Worm (Caenorhabditis elegans) whole organism, L1 larva: ENCODE measurements around the gene T24C2.5.

Experiments used
- F16B12.6 ChIP-seq: fragments of 150-350 bp; optimal IDR thresholded peaks from 2 replicates; lab custom pipeline; 2014; ENCODE audit warnings: missing biosample characterization, missing genetic modification characterization
- ceh-90 ChIP-seq: sonication (generic microtip); optimal IDR thresholded peaks from 2 replicates; lab custom pipeline; 2016; ENCODE audit warnings: missing genetic modification characterization, missing compliant biosample characterization
- efl-1 ChIP-seq, 4 experiments: fragments of 150-350 bp; optimal IDR thresholded peaks in 3 of 4; peaks in 1 of 4; 1 replicate in 1 of 4; 2 replicates in 3 of 4; lab custom pipeline; 2014; ENCODE audit warnings: missing biosample characterization in 2 of 4, missing genetic modification characterization in 2 of 4, missing genetic modification reagents in 2 of 4
- egl-27 ChIP-seq, 2 experiments: fragments of 150-350 bp in 1 of 2; sonication (generic microtip); optimal IDR thresholded peaks; 3 replicates each; lab custom pipeline; 2017 to 2018; ENCODE audit warnings: missing biosample characterization in 2 of 2, missing genetic modification characterization in 2 of 2, missing genetic modification reagents in 2 of 2
- mab-9 ChIP-seq: fragments of 200-800 bp; sonication (Bioruptor generic); IDR thresholded peaks from 2 replicates; pipeline ENCODE4 v1.3.6; 2022; ENCODE audit warnings: missing genetic modification reagents, missing genetic modification characterization, missing compliant biosample characterization
- nhr-90 ChIP-seq: sonication (generic microtip); optimal IDR thresholded peaks from 2 replicates; lab custom pipeline; 2016; ENCODE audit warnings: mild to moderate bottlenecking, missing genetic modification characterization, missing compliant biosample characterization; ENCODE audit not compliant: poor library complexity
- snpc-4 ChIP-seq: fragments of 150-350 bp; optimal IDR thresholded peaks from 2 replicates; lab custom pipeline; 2014; ENCODE audit warnings: missing biosample characterization, missing genetic modification characterization
- unc-130 ChIP-seq: fragments of 150-350 bp; optimal IDR thresholded peaks from 2 replicates; lab custom pipeline; 2017; ENCODE audit warnings: missing biosample characterization, missing genetic modification characterization, inconsistent platforms

ce11 chrX:14566047-14566446, 31.8 kb downstream of the T24C2.5 start:
- TF ChIP-seq ceh-90 (tag; lab: Kevin White, UChicago) (no peak), F16B12.6 (tag; lab: Kevin White, UChicago) (no peak), egl-27 (tag; optimal IDR thresholded peaks at IDR 0.05; lab: Kevin White, UChicago) (no peak), snpc-4 (tag; lab: Kevin White, UChicago) (no peak), unc-130 (tag; lab: Kevin White, UChicago) (no peak), mab-9 (no peak), efl-1 (optimal IDR thresholded peaks at IDR 0.05; lab: Kevin White, UChicago) (no peak), efl-1 (GFP tag; optimal IDR thresholded peaks at IDR 0.05 in 1 of 2; lab: Kevin White, UChicago) (no peak), nhr-90 (tag; lab: Kevin White, UChicago) (no peak)
